Worm (Caenorhabditis elegans) whole organism, midembryonic: ENCODE measurements around the gene nhl-2.
A peak's percentile ranks its signal among the peaks of the same experiment; 100 is the strongest.

Experiments used
- T22C8.4 ChIP-seq: fragments of 200-800 bp; sonication (Bioruptor generic); IDR thresholded peaks from 2 replicates; pipeline ENCODE4 v1.3.6; 2022; ENCODE audit warnings: missing genetic modification characterization, missing compliant biosample characterization
- cog-1 ChIP-seq: sonication (generic microtip); optimal IDR thresholded peaks from 2 replicates; lab custom pipeline; 2016; ENCODE audit warnings: missing genetic modification characterization, missing compliant biosample characterization
- flt-1 ChIP-seq: fragments of 200-800 bp; sonication (Bioruptor generic); IDR thresholded peaks from 2 replicates; pipeline ENCODE4 v1.3.6; 2022; ENCODE audit warnings: missing genetic modification characterization, missing compliant biosample characterization
- klf-2 ChIP-seq: fragments of 200-800 bp; sonication (Bioruptor generic); conservative IDR thresholded peaks from 2 replicates; pipeline ENCODE4 v1.3.6; 2022; ENCODE audit warnings: missing genetic modification reagents, missing genetic modification characterization, missing compliant biosample characterization
- med-1 ChIP-seq: sonication (generic microtip); optimal IDR thresholded peaks from 2 replicates; lab custom pipeline; 2017; ENCODE audit warnings: missing genetic modification characterization, mild to moderate bottlenecking, missing compliant biosample characterization, antibody characterized with exemption, missing genetic modification reagents; ENCODE audit not compliant: insufficient read depth
- ref-1 ChIP-seq: fragments of 200-800 bp; sonication (Bioruptor generic); conservative IDR thresholded peaks from 2 replicates; pipeline ENCODE4 v1.3.6; 2022; ENCODE audit warnings: missing genetic modification reagents, missing genetic modification characterization, missing compliant biosample characterization
- tab-1 ChIP-seq: fragments of 200-800 bp; sonication (Bioruptor generic); IDR thresholded peaks from 2 replicates; pipeline ENCODE4 v1.3.6; 2022; ENCODE audit warnings: missing genetic modification characterization, missing compliant biosample characterization
- ztf-23 ChIP-seq: fragments of 200-800 bp; sonication (Bioruptor generic); IDR thresholded peaks from 2 replicates; pipeline ENCODE4 v1.3.6; 2022; ENCODE audit warnings: missing genetic modification reagents, missing genetic modification characterization, missing compliant biosample characterization
- ztf-29 ChIP-seq: fragments of 200-800 bp; sonication (Bioruptor generic); IDR thresholded peaks from 2 replicates; pipeline ENCODE4 v1.3.6; 2022; ENCODE audit warnings: missing genetic modification reagents, missing genetic modification characterization, missing compliant biosample characterization

The nhl-2 gene

ce11 chrIII:4909938-4910337, 11.1 kb upstream of the nhl-2 start, which contains the start of gene F26F4.12:
F26F4.12 (minus strand) TSS chrIII:4910038.
- TF ChIP-seq ztf-23 (GFP tag; lab: Robert Waterston, UW) = no peak
- no peak for TF ChIP-seq ztf-29 (GFP tag; lab: Robert Waterston, UW)
- no peak for TF ChIP-seq tab-1 (GFP tag; lab: Robert Waterston, UW)
- TF ChIP-seq ref-1 (GFP tag; lab: Robert Waterston, UW) = no peak
- TF ChIP-seq flt-1 = no peak
- no peak for TF ChIP-seq cog-1 (tag; lab: Kevin White, UChicago)
- TF ChIP-seq T22C8.4 (GFP tag; lab: Robert Waterston, UW) = no peak
- no peak for TF ChIP-seq klf-2 (GFP tag; lab: Robert Waterston, UW)
- no peak for TF ChIP-seq med-1 (GFP tag; lab: Kevin White, UChicago)

ce11 chrIII:4906896-4907295, 8.0 kb upstream of the nhl-2 start, which contains the start of gene rom-1:
rom-1 (plus strand) TSS chrIII:4907196.
- TF ChIP-seq flt-1 (no peak), T22C8.4 (GFP tag; lab: Robert Waterston, UW) (no peak), cog-1 (tag; lab: Kevin White, UChicago) (no peak), med-1 (GFP tag; lab: Kevin White, UChicago) (no peak), tab-1 (GFP tag; lab: Robert Waterston, UW) (no peak), ref-1 (GFP tag; lab: Robert Waterston, UW) (no peak), ztf-29 (GFP tag; lab: Robert Waterston, UW) (no peak), klf-2 (GFP tag; lab: Robert Waterston, UW) (no peak), ztf-23 (GFP tag; lab: Robert Waterston, UW) (no peak)

ce11 chrIII:4906365-4906764, 7.5 kb upstream of the nhl-2 start:
- TF ChIP-seq med-1 (GFP tag; lab: Kevin White, UChicago) (no peak), ztf-23 (GFP tag; lab: Robert Waterston, UW) (no peak), T22C8.4 (GFP tag; lab: Robert Waterston, UW) (no peak), cog-1 (tag; lab: Kevin White, UChicago) (no peak), flt-1 (no peak), klf-2 (GFP tag; lab: Robert Waterston, UW) (no peak), tab-1 (GFP tag; lab: Robert Waterston, UW) (no peak), ztf-29 (GFP tag; lab: Robert Waterston, UW) (no peak), ref-1 (GFP tag; lab: Robert Waterston, UW) (no peak)

ce11 chrIII:4905405-4905804, 6.5 kb upstream of the nhl-2 start, which contains the start of gene F26F4.8:
F26F4.8 (minus strand) TSS chrIII:4905473.
- TF ChIP-seq med-1 (GFP tag; lab: Kevin White, UChicago) = no peak
- no peak for TF ChIP-seq cog-1 (tag; lab: Kevin White, UChicago)
- no peak for TF ChIP-seq ztf-29 (GFP tag; lab: Robert Waterston, UW)
- no peak for TF ChIP-seq ref-1 (GFP tag; lab: Robert Waterston, UW)
- no peak for TF ChIP-seq flt-1
- TF ChIP-seq T22C8.4 (GFP tag; lab: Robert Waterston, UW) = no peak
- no peak for TF ChIP-seq klf-2 (GFP tag; lab: Robert Waterston, UW)
- no peak for TF ChIP-seq tab-1 (GFP tag; lab: Robert Waterston, UW)
- no peak for TF ChIP-seq ztf-23 (GFP tag; lab: Robert Waterston, UW)

ce11 chrIII:4903784-4904183, 4.9 kb upstream of the nhl-2 start, which contains the start of gene kbp-2:
kbp-2 (minus strand) TSS chrIII:4903884.
- no peak for TF ChIP-seq ztf-29 (GFP tag; lab: Robert Waterston, UW)
- no peak for TF ChIP-seq med-1 (GFP tag; lab: Kevin White, UChicago)
- no peak for TF ChIP-seq flt-1
- TF ChIP-seq tab-1 (GFP tag; lab: Robert Waterston, UW) = no peak
- no peak for TF ChIP-seq cog-1 (tag; lab: Kevin White, UChicago)
- no peak for TF ChIP-seq T22C8.4 (GFP tag; lab: Robert Waterston, UW)
- TF ChIP-seq ref-1 (GFP tag; lab: Robert Waterston, UW) = no peak
- TF ChIP-seq ztf-23 (GFP tag; lab: Robert Waterston, UW) = no peak
- TF ChIP-seq klf-2 (GFP tag; lab: Robert Waterston, UW) = no peak

- TF ChIP-seq cog-1 (tag; lab: Kevin White, UChicago) (no peak), med-1 (GFP tag; lab: Kevin White, UChicago) (no peak), flt-1 (no peak), klf-2 (GFP tag; lab: Robert Waterston, UW) (no peak), ztf-29 (GFP tag; lab: Robert Waterston, UW) (no peak), ref-1 (GFP tag; lab: Robert Waterston, UW) (no peak), tab-1 (GFP tag; lab: Robert Waterston, UW) (no peak), T22C8.4 (GFP tag; lab: Robert Waterston, UW) (no peak), ztf-23 (GFP tag; lab: Robert Waterston, UW) (no peak)
These were observed 1.4 kb upstream of the nhl-2 start, which contains the start of gene tag-340 for ce11 chrIII:4900260-4900659. tag-340 (plus strand) TSS chrIII:4900508.

ce11 chrIII:4899728-4900127, 843 bp upstream of the nhl-2 start:
- no peak for TF ChIP-seq ztf-29 (GFP tag; lab: Robert Waterston, UW)
- TF ChIP-seq med-1 (GFP tag; lab: Kevin White, UChicago) = no peak
- TF ChIP-seq klf-2 (GFP tag; lab: Robert Waterston, UW) = no peak
- TF ChIP-seq ztf-23 (GFP tag; lab: Robert Waterston, UW) = peak; percentile 94
- peak; percentile 95 for TF ChIP-seq cog-1 (tag; lab: Kevin White, UChicago)
- peak; percentile 36; the same call in 1 of the 2 replicates for TF ChIP-seq T22C8.4 (GFP tag; lab: Robert Waterston, UW)
- peak; percentile 84 for TF ChIP-seq flt-1

- TF ChIP-seq med-1 (GFP tag; lab: Kevin White, UChicago) (no peak), ref-1 (GFP tag; lab: Robert Waterston, UW) (no peak), klf-2 (GFP tag; lab: Robert Waterston, UW) (no peak), tab-1 (GFP tag; lab: Robert Waterston, UW) (no peak), ztf-29 (GFP tag; lab: Robert Waterston, UW) (no peak), cog-1 (tag; lab: Kevin White, UChicago) (no peak), flt-1 (no peak), ztf-23 (GFP tag; lab: Robert Waterston, UW) (no peak), T22C8.4 (GFP tag; lab: Robert Waterston, UW) (no peak)
These were observed 3.6 kb downstream of the nhl-2 start for ce11 chrIII:4895313-4895712.
